Worm (Caenorhabditis elegans): ENCODE data around the gene F13H8.5.

F13H8.5 gene

ce11 chrII:6250782-6251461, 5.0 kb downstream of the F13H8.5 start, which contains the start of gene phb-2:
phb-2 (plus strand) TSS chrII:6251411.
- TF ChIP-seq pqm-1 (tag; optimal IDR thresholded peaks at IDR 0.05) (no peak), zip-2 (tag; optimal IDR thresholded peaks at IDR 0.05) (no peak), Y5F2A.4 (GFP tag; optimal IDR thresholded peaks at IDR 0.05) (no peak), aha-1 (tag) (peak; percentile 95), hmg-1.1 (GFP tag; IDR thresholded peaks at IDR 0.05) (peak; percentile 77), dmd-9 (GFP tag; IDR thresholded peaks at IDR 0.05) (no peak), dmd-8 (GFP tag; IDR thresholded peaks at IDR 0.05) (no peak), ctbp-1 (GFP tag; IDR thresholded peaks at IDR 0.05) (no peak), dmd-6 (GFP tag; IDR thresholded peaks at IDR 0.05) (peak; percentile 38), T26A8.4 (GFP tag; IDR thresholded peaks at IDR 0.05) (peak; percentile 70), nhr-11 (tag; optimal IDR thresholded peaks at IDR 0.05) (peak; percentile 41), dve-1 (tag; optimal IDR thresholded peaks at IDR 0.05; ENCODE audit: insufficient read depth) (peak; percentile 50), T20F7.1 (GFP tag; optimal IDR thresholded peaks at IDR 0.05) (peak; percentile 67), duxl-1 (tag; optimal IDR thresholded peaks at IDR 0.05; ENCODE audit: poor library complexity) (peak; percentile 40), Y75B8A.6 (GFP tag; IDR thresholded peaks at IDR 0.05) (no peak), nhr-102 (tag; optimal IDR thresholded peaks at IDR 0.05) (peak; percentile 23), gei-8 (GFP tag; optimal IDR thresholded peaks at IDR 0.05) (no peak), lim-7 (GFP tag; IDR thresholded peaks at IDR 0.05) (no peak), dpl-1 (GFP tag; optimal IDR thresholded peaks at IDR 0.05) (peak; percentile 94), lin-29 (GFP tag; IDR thresholded peaks at IDR 0.05) (no peak), php-3 (GFP tag; IDR thresholded peaks at IDR 0.05) (0 out of 2 replicates have a peak, but pooled peaks have one; percentile 34), nhr-76 (tag; optimal IDR thresholded peaks at IDR 0.05) (no peak), hif-1 (tag; optimal IDR thresholded peaks at IDR 0.05) (peak in 1 of 2 experiments; percentile 45), mep-1 (tag; optimal IDR thresholded peaks at IDR 0.05) (peak; percentile 76), hlh-11 (tag; optimal IDR thresholded peaks at IDR 0.05) (peak; percentile 53), rbr-2 (tag; optimal IDR thresholded peaks at IDR 0.05) (peak; percentile 68), nhr-48 (tag; optimal IDR thresholded peaks at IDR 0.05) (no peak), nhr-111 (GFP tag; optimal IDR thresholded peaks at IDR 0.05) (no peak), nhr-6 (tag; optimal IDR thresholded peaks at IDR 0.05) (peak; percentile 79), nhr-10 (tag; optimal IDR thresholded peaks at IDR 0.05) (no peak), lin-15B (tag; optimal IDR thresholded peaks at IDR 0.05) (no peak), daf-8 (GFP tag; IDR thresholded peaks at IDR 0.05) (no peak), sdz-12 (GFP tag; optimal IDR thresholded peaks at IDR 0.05) (no peak), nhr-25 (tag; optimal IDR thresholded peaks at IDR 0.05; ENCODE audit: borderline replicate concordance, insufficient read depth) (peak; percentile 54), nhr-77 (tag; optimal IDR thresholded peaks at IDR 0.05) (peak; percentile 52), pha-4 (GFP tag; IDR thresholded peaks at IDR 0.05) (peak; percentile 48; the same call in 1 of the 2 replicates), pha-4 (tag; optimal IDR thresholded peaks at IDR 0.05) (peak; percentile 80), ztf-11 (tag; optimal IDR thresholded peaks at IDR 0.05) (no peak), mes-2 (tag; optimal IDR thresholded peaks at IDR 0.05; ENCODE audit: poor library complexity, severe bottlenecking) (peak; percentile 87), ama-1 (optimal IDR thresholded peaks at IDR 0.05) (peak; percentile 60), unc-130 (GFP tag; optimal IDR thresholded peaks at IDR 0.05) (peak; percentile 55), lsy-2 (tag; optimal IDR thresholded peaks at IDR 0.05) (peak; percentile 27 to 89), hlh-30 (tag; optimal IDR thresholded peaks at IDR 0.05; ENCODE audit: insufficient read depth) (peak; percentile 81), lin-13 (GFP tag; optimal IDR thresholded peaks at IDR 0.05) (peak; percentile 63), lin-38 (GFP tag; IDR thresholded peaks at IDR 0.05) (peak; percentile 73), vab-7 (GFP tag; IDR thresholded peaks at IDR 0.05) (0 out of 2 replicates have a peak, but pooled peaks have one; percentile 33), daf-19 (GFP tag; conservative IDR thresholded peaks at IDR 0.05) (0 out of 2 replicates have a peak, but pooled peaks have one; percentile 18), daf-16 (GFP tag; optimal IDR thresholded peaks at IDR 0.05) (no peak), daf-16 (tag; optimal IDR thresholded peaks at IDR 0.05) (peak; percentile 83), Y48G9A.11 (GFP tag; IDR thresholded peaks at IDR 0.05) (no peak)

Measured in whole organism, L4 larva.